Worm (Caenorhabditis elegans) whole organism, midembryonic: ENCODE measurements around the gene nmy-1.

Source experiments
- cog-1 ChIP-seq: sonication (generic microtip); optimal IDR thresholded peaks from 2 replicates; lab custom pipeline; 2016; ENCODE audit warnings: missing genetic modification characterization, missing compliant biosample characterization
- klf-2 ChIP-seq: fragments of 200-800 bp; sonication (Bioruptor generic); conservative IDR thresholded peaks from 2 replicates; pipeline ENCODE4 v1.3.6; 2022; ENCODE audit warnings: missing genetic modification reagents, missing genetic modification characterization, missing compliant biosample characterization
- ref-1 ChIP-seq: fragments of 200-800 bp; sonication (Bioruptor generic); conservative IDR thresholded peaks from 2 replicates; pipeline ENCODE4 v1.3.6; 2022; ENCODE audit warnings: missing genetic modification reagents, missing genetic modification characterization, missing compliant biosample characterization
- ztf-23 ChIP-seq: fragments of 200-800 bp; sonication (Bioruptor generic); IDR thresholded peaks from 2 replicates; pipeline ENCODE4 v1.3.6; 2022; ENCODE audit warnings: missing genetic modification reagents, missing genetic modification characterization, missing compliant biosample characterization
- ztf-29 ChIP-seq: fragments of 200-800 bp; sonication (Bioruptor generic); IDR thresholded peaks from 2 replicates; pipeline ENCODE4 v1.3.6; 2022; ENCODE audit warnings: missing genetic modification reagents, missing genetic modification characterization, missing compliant biosample characterization

- TF ChIP-seq ref-1 (no peak), klf-2 (GFP tag; lab: Robert Waterston, UW) (0 out of 2 replicates have a peak, but pooled peaks have one; percentile 60), ztf-23 (peak; percentile 54; the same call in 1 of the 2 replicates), ztf-29 (GFP tag; lab: Robert Waterston, UW) (peak; percentile 69), cog-1 (peak; percentile 59)
These were observed 23.9 kb upstream of the nmy-1 start, which contains the start of gene vang-1 for ce11 chrX:2885318-2885908.
